Fruit fly (Drosophila melanogaster) whole organism, embryonic: ENCODE results near the gene Ant2.

Experiments
- Abd-B ChIP-seq: fragments of 200-800 bp; sonication (Bioruptor generic); optimal IDR thresholded peaks from 2 replicates; lab custom pipeline; 2018; ENCODE audit warnings: missing biosample characterization, mild to moderate bottlenecking, missing genetic modification characterization, moderate library complexity
- Ada2b ChIP-seq: fragments of 200-800 bp; sonication (Bioruptor generic); IDR thresholded peaks from 2 replicates; pipeline ENCODE4 v1.3.6; 2022; ENCODE audit warnings: missing biosample characterization, missing genetic modification characterization
- Atf6 ChIP-seq: fragments of 200-800 bp; sonication (Bioruptor generic); IDR thresholded peaks from 2 replicates; pipeline ENCODE4 v1.3.6; 2022; ENCODE audit warnings: missing biosample characterization, missing genetic modification characterization
- CG10654 ChIP-seq: fragments of 200-800 bp; sonication (Bioruptor generic); optimal IDR thresholded peaks from 2 replicates; lab custom pipeline; 2016; ENCODE audit warnings: missing biosample characterization, missing genetic modification characterization
- CG12071 ChIP-seq: fragments of 200-800 bp; sonication (Bioruptor generic); optimal IDR thresholded peaks from 3 replicates; lab custom pipeline; 2018; ENCODE audit warnings: missing biosample characterization, mild to moderate bottlenecking, missing genetic modification characterization
- CG1233 ChIP-seq: fragments of 200-800 bp; sonication (Bioruptor generic); optimal IDR thresholded peaks from 4 replicates; lab custom pipeline; 2018; ENCODE audit warnings: missing biosample characterization, mild to moderate bottlenecking, missing genetic modification characterization
- CG14014 ChIP-seq: fragments of 200-800 bp; sonication (Bioruptor generic); IDR thresholded peaks from 2 replicates; pipeline ENCODE4 v1.3.6; 2022; ENCODE audit warnings: missing biosample characterization, missing genetic modification characterization
- CG17385 ChIP-seq: fragments of 200-800 bp; sonication (Bioruptor generic); optimal IDR thresholded peaks from 3 replicates; lab custom pipeline; 2018; ENCODE audit warnings: missing biosample characterization, mild to moderate bottlenecking, missing genetic modification characterization
- CG18476 ChIP-seq: fragments of 200-800 bp; sonication (Bioruptor generic); optimal IDR thresholded peaks from 2 replicates; lab custom pipeline; 2016; ENCODE audit warnings: missing biosample characterization, mild to moderate bottlenecking, missing genetic modification characterization
- CG2712 ChIP-seq: fragments of 200-800 bp; optimal IDR thresholded peaks from 3 replicates; lab custom pipeline; 2019; ENCODE audit warnings: missing biosample characterization, mild to moderate bottlenecking, missing genetic modification characterization, moderate library complexity
- CG30403 ChIP-seq: fragments of 200-800 bp; sonication (Bioruptor generic); optimal IDR thresholded peaks from 3 replicates; lab custom pipeline; 2016; ENCODE audit warnings: missing biosample characterization, missing genetic modification characterization
- CG32772 ChIP-seq: fragments of 200-800 bp; sonication (Bioruptor generic); IDR thresholded peaks from 2 replicates; pipeline ENCODE4 v1.3.6; 2022; ENCODE audit warnings: missing biosample characterization, missing genetic modification characterization
- CG33213 ChIP-seq: fragments of 200-800 bp; sonication (Bioruptor generic); optimal IDR thresholded peaks from 3 replicates; lab custom pipeline; 2016; ENCODE audit warnings: missing biosample characterization, missing genetic modification characterization
- CG3847 ChIP-seq: fragments of 200-800 bp; sonication (Bioruptor generic); IDR thresholded peaks from 2 replicates; pipeline ENCODE4 v1.3.6; 2022; ENCODE audit warnings: missing biosample characterization, missing genetic modification characterization
- CG4328 ChIP-seq: fragments of 200-800 bp; sonication (Bioruptor generic); optimal IDR thresholded peaks from 3 replicates; lab custom pipeline; 2017; ENCODE audit warnings: missing biosample characterization, missing genetic modification reagents, missing genetic modification characterization
- CG6683 ChIP-seq: fragments of 200-800 bp; sonication (Bioruptor generic); optimal IDR thresholded peaks from 2 replicates; lab custom pipeline; 2017; ENCODE audit warnings: missing biosample characterization, mild to moderate bottlenecking, missing genetic modification characterization, missing genetic modification reagents
- CG7372 ChIP-seq: fragments of 200-800 bp; sonication (Bioruptor generic); IDR thresholded peaks from 2 replicates; pipeline ENCODE4 v1.3.6; 2022; ENCODE audit warnings: missing biosample characterization, missing genetic modification characterization
- CG7786 ChIP-seq: fragments of 200-800 bp; sonication (Bioruptor generic); optimal IDR thresholded peaks from 2 replicates; lab custom pipeline; 2016; ENCODE audit warnings: missing biosample characterization, missing genetic modification characterization
- CG9215 ChIP-seq: fragments of 200-800 bp; sonication (Bioruptor generic); IDR thresholded peaks from 2 replicates; pipeline ENCODE4 v1.3.6; 2022; ENCODE audit warnings: missing biosample characterization, missing genetic modification characterization
- D19A ChIP-seq: fragments of 200-800 bp; optimal IDR thresholded peaks from 3 replicates; lab custom pipeline; 2019; ENCODE audit warnings: missing biosample characterization, mild to moderate bottlenecking, missing genetic modification characterization, moderate library complexity
- Dek ChIP-seq: fragments of 200-800 bp; sonication (Bioruptor generic); optimal IDR thresholded peaks from 3 replicates; lab custom pipeline; 2019; ENCODE audit warnings: missing biosample characterization, mild to moderate bottlenecking, missing genetic modification characterization, moderate library complexity
- Dip3 ChIP-seq: fragments of 200-800 bp; sonication (Bioruptor generic); optimal IDR thresholded peaks from 3 replicates; lab custom pipeline; 2016; ENCODE audit warnings: missing biosample characterization, missing genetic modification characterization
- E2f1 ChIP-seq: fragments of 200-800 bp; sonication (Bioruptor generic); IDR thresholded peaks from 2 replicates; pipeline ENCODE4 v1.3.6; 2022; ENCODE audit warnings: missing biosample characterization, missing genetic modification characterization
- Eip74EF ChIP-seq, 2 experiments: fragments of 200-800 bp in 1 of 2; fragments of >200 bp in 1 of 2; sonication (Bioruptor generic) in 1 of 2; optimal IDR thresholded peaks; 2 replicates each; lab custom pipeline; 2017 to 2019; ENCODE audit warnings: missing biosample characterization in 2 of 2, missing genetic modification characterization in 2 of 2, mild to moderate bottlenecking in 1 of 2, moderate library complexity in 1 of 2
- NFAT ChIP-seq: fragments of 200-800 bp; sonication (Bioruptor generic); IDR thresholded peaks from 2 replicates; pipeline ENCODE4 v1.3.6; 2022; ENCODE audit warnings: missing biosample characterization, missing genetic modification characterization
- Nf-YA ChIP-seq: fragments of 200-800 bp; sonication (Bioruptor generic); IDR thresholded peaks from 2 replicates; pipeline ENCODE4 v1.3.6; 2022; ENCODE audit warnings: missing biosample characterization, missing genetic modification characterization
- Sry-δ ChIP-seq: fragments of 200-800 bp; sonication (Bioruptor generic); optimal IDR thresholded peaks from 2 replicates; lab custom pipeline; 2016; ENCODE audit warnings: missing biosample characterization, missing genetic modification characterization
- Xrp1 ChIP-seq: fragments of 200-800 bp; sonication (Bioruptor generic); IDR thresholded peaks from 2 replicates; pipeline ENCODE4 v1.3.6; 2022; ENCODE audit warnings: missing biosample characterization, missing genetic modification characterization
- ab ChIP-seq: fragments of 200-800 bp; sonication (Bioruptor generic); optimal IDR thresholded peaks from 2 replicates; lab custom pipeline; 2016; ENCODE audit warnings: missing biosample characterization, missing genetic modification characterization
- ato ChIP-seq: fragments of 200-800 bp; sonication (Bioruptor generic); IDR thresholded peaks from 2 replicates; pipeline ENCODE4 v1.3.6; 2022; ENCODE audit warnings: missing biosample characterization, missing genetic modification characterization; ENCODE audit not compliant: partially characterized antibody
- dati ChIP-seq: fragments of 200-800 bp; sonication (Bioruptor generic); IDR thresholded peaks from 2 replicates; pipeline ENCODE4 v1.3.6; 2022; ENCODE audit warnings: missing biosample characterization, missing genetic modification characterization
- dysf ChIP-seq: fragments of 200-800 bp; sonication (Bioruptor generic); IDR thresholded peaks from 3 replicates; pipeline ENCODE4 v1.3.6; 2022; ENCODE audit warnings: missing biosample characterization, missing genetic modification characterization
- emc ChIP-seq: fragments of 200-800 bp; sonication (Bioruptor generic); optimal IDR thresholded peaks from 2 replicates; lab custom pipeline; 2016; ENCODE audit warnings: missing biosample characterization, missing genetic modification characterization
- fd3F ChIP-seq: fragments of 200-800 bp; sonication (Bioruptor generic); optimal IDR thresholded peaks from 2 replicates; lab custom pipeline; 2018; ENCODE audit warnings: missing biosample characterization, mild to moderate bottlenecking, missing genetic modification characterization, moderate library complexity
- gce ChIP-seq: fragments of 200-800 bp; sonication (Bioruptor generic); IDR thresholded peaks from 3 replicates; pipeline ENCODE4 v1.3.6; 2022; ENCODE audit warnings: missing biosample characterization, missing genetic modification characterization
- gsb ChIP-seq: fragments of 200-800 bp; sonication (Bioruptor generic); IDR thresholded peaks from 2 replicates; pipeline ENCODE4 v1.3.6; 2022; ENCODE audit warnings: missing biosample characterization, missing genetic modification characterization
- kay ChIP-seq: fragments of 200-800 bp; sonication (Bioruptor generic); optimal IDR thresholded peaks from 2 replicates; lab custom pipeline; 2016; ENCODE audit warnings: missing biosample characterization, missing genetic modification characterization
- lilli ChIP-seq: fragments of 200-800 bp; sonication (Bioruptor generic); optimal IDR thresholded peaks from 3 replicates; lab custom pipeline; 2016; ENCODE audit warnings: missing biosample characterization, missing genetic modification characterization
- nerfin-2 ChIP-seq: fragments of 200-800 bp; sonication (Bioruptor generic); IDR thresholded peaks from 2 replicates; pipeline ENCODE4 v1.3.6; 2022; ENCODE audit warnings: missing biosample characterization, missing genetic modification characterization; ENCODE audit not compliant: partially characterized antibody
- onecut ChIP-seq: fragments of 200-800 bp; sonication (Bioruptor generic); IDR thresholded peaks from 2 replicates; pipeline ENCODE4 v1.3.6; 2022; ENCODE audit warnings: missing biosample characterization, missing genetic modification characterization
- pan ChIP-seq, 4 experiments: fragments of >200 bp in 3 of 4; fragments of 200-800 bp in 1 of 4; sonication (Bioruptor generic) in 1 of 4; optimal IDR thresholded peaks in 3 of 4; IDR thresholded peaks in 1 of 4; 2 replicates each; pipeline versions ENCODE4 v1.3.6 to Lab custom; 2017 to 2022; ENCODE audit warnings: missing biosample characterization in 2 of 4, missing genetic modification characterization in 2 of 4, mixed read lengths in 1 of 4
- ranshi ChIP-seq: fragments of 200-800 bp; sonication (Bioruptor generic); IDR thresholded peaks from 2 replicates; pipeline ENCODE4 v1.3.6; 2022; ENCODE audit warnings: missing biosample characterization, missing genetic modification characterization
- row ChIP-seq: fragments of 200-800 bp; sonication (Bioruptor generic); IDR thresholded peaks from 3 replicates; pipeline ENCODE4 v1.3.6; 2022; ENCODE audit warnings: missing biosample characterization, missing genetic modification characterization
- sisA ChIP-seq: fragments of 200-800 bp; sonication (Bioruptor generic); IDR thresholded peaks from 2 replicates; pipeline ENCODE4 v1.3.6; 2022; ENCODE audit warnings: missing biosample characterization, missing genetic modification characterization
- slbo ChIP-seq: fragments of 200-800 bp; sonication (Bioruptor generic); IDR thresholded peaks from 2 replicates; pipeline ENCODE4 v1.3.6; 2022; ENCODE audit warnings: missing biosample characterization, missing genetic modification characterization
- sob ChIP-seq: fragments of 200-800 bp; sonication (Bioruptor generic); IDR thresholded peaks from 2 replicates; pipeline ENCODE4 v1.3.6; 2022; ENCODE audit warnings: missing biosample characterization, missing genetic modification characterization
- stc ChIP-seq: fragments of 200-800 bp; sonication (Bioruptor generic); IDR thresholded peaks from 2 replicates; pipeline ENCODE4 v1.3.6; 2022; ENCODE audit warnings: missing biosample characterization, missing genetic modification characterization
- sug ChIP-seq: fragments of 200-800 bp; optimal IDR thresholded peaks from 2 replicates; lab custom pipeline; 2019; ENCODE audit warnings: missing biosample characterization, mild to moderate bottlenecking, missing genetic modification characterization, moderate library complexity
- unpg ChIP-seq: fragments of 200-800 bp; sonication (Bioruptor generic); optimal IDR thresholded peaks from 3 replicates; lab custom pipeline; 2018; ENCODE audit warnings: missing biosample characterization, mild to moderate bottlenecking, missing genetic modification characterization, moderate library complexity
- yki ChIP-seq: fragments of >200 bp; optimal IDR thresholded peaks from 3 replicates; lab custom pipeline; 2018

Ant2 gene

DNA sequence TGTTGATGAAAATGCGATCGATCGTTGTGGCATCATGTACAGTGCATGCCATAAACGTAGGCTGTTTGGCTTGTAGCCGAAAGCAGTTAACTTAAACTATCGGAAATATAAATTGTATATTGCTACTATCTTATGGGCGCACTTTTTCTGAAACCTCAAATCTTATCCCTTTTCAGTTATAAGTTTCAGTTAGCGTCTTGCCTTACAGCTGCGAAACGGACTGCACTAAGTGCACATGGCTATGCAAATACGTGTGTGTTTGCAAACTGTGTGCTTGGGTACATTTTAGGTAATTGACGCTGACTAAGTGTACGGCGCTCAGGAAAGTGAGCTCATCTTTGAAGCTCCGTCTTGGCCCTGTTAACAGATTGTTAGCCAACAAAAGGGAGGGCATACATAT is 11.0 kb downstream of the Ant2 start (continued):
- no peak for TF ChIP-seq ato
- peak; percentile 52 for TF ChIP-seq E2f1 (GFP tag; lab: Robert Waterston, UW)
- TF ChIP-seq CG32772 = 0 out of 2 replicates have a peak, but pooled peaks have one; percentile 31
- TF ChIP-seq gsb (GFP tag; lab: Robert Waterston, UW) = peak; percentile 28; the same call in 1 of the 2 replicates
- peak; percentile 28 for TF ChIP-seq CG1233 (GFP tag; lab: Kevin White, UChicago)
- peak; percentile 2 for TF ChIP-seq CG7786 (GFP tag; lab: Kevin White, UChicago)
- TF ChIP-seq sug (tag; lab: Kevin White, UChicago) = no peak
- TF ChIP-seq CG10654 = peak; percentile 44
- TF ChIP-seq CG7372 (GFP tag; lab: Robert Waterston, UW) = 0 out of 2 replicates have a peak, but pooled peaks have one; percentile 43
- TF ChIP-seq row (GFP tag; lab: Robert Waterston, UW) = peak; percentile 62
- TF ChIP-seq Eip74EF (GFP tag; optimal IDR thresholded peaks at IDR 0.05; lab: Kevin White, UChicago) = peak in 1 of 2 experiments; percentile 6
- TF ChIP-seq NFAT = no peak
- TF ChIP-seq CG2712 = peak; percentile 25
- 0 out of 3 replicates have a peak, but pooled peaks have one; percentile 9 for TF ChIP-seq gce (GFP tag; lab: Robert Waterston, UW)
- TF ChIP-seq CG12071 (GFP tag; lab: Kevin White, UChicago) = peak; percentile 47
- no peak for TF ChIP-seq Sry-δ (GFP tag; lab: Kevin White, UChicago)
- TF ChIP-seq stc (GFP tag; lab: Robert Waterston, UW) = peak; percentile 64; the same call in 1 of the 2 replicates
- TF ChIP-seq dati (GFP tag; lab: Robert Waterston, UW) = no peak
- TF ChIP-seq fd3F = peak; percentile 29
- TF ChIP-seq CG6683 (GFP tag; lab: Kevin White, UChicago) = no peak
- peak; percentile 14 for TF ChIP-seq Dip3 (GFP tag; lab: Kevin White, UChicago)
- peak; percentile 49; the same call in 1 of the 2 replicates for TF ChIP-seq Ada2b (GFP tag; lab: Robert Waterston, UW)
- TF ChIP-seq CG14014 (GFP tag; lab: Robert Waterston, UW) = peak; percentile 37; the same call in 1 of the 2 replicates
- no peak for TF ChIP-seq Abd-B (GFP tag; lab: Kevin White, UChicago)
- TF ChIP-seq onecut (GFP tag; lab: Robert Waterston, UW) = peak; percentile 29; the same call in 1 of the 2 replicates
- peak; percentile 35 for TF ChIP-seq lilli (GFP tag; lab: Kevin White, UChicago)
- TF ChIP-seq CG33213 (GFP tag; lab: Kevin White, UChicago) = peak; percentile 5
- TF ChIP-seq Xrp1 (GFP tag; lab: Robert Waterston, UW) = peak; percentile 44; the same call in 1 of the 2 replicates
- TF ChIP-seq slbo (GFP tag; lab: Robert Waterston, UW) = peak; percentile 48; the same call in 1 of the 2 replicates
- TF ChIP-seq Dek (tag; lab: Kevin White, UChicago) = no peak
- peak; percentile 69 for TF ChIP-seq dysf (GFP tag; lab: Robert Waterston, UW)
- TF ChIP-seq pan (optimal IDR thresholded peaks at IDR 0.05; lab: Kevin White, UChicago) = no peak
- TF ChIP-seq pan (GFP tag; optimal IDR thresholded peaks at IDR 0.05 in 1 of 2, IDR thresholded peaks at IDR 0.05 in 1 of 2) = peak in 1 of 2 experiments; percentile 71
- TF ChIP-seq CG4328 (GFP tag; lab: Kevin White, UChicago) = peak; percentile 1
- TF ChIP-seq Nf-YA = peak; percentile 24; the same call in 1 of the 2 replicates
- TF ChIP-seq nerfin-2 (GFP tag; lab: Robert Waterston, UW) = no peak
- TF ChIP-seq CG9215 (GFP tag; lab: Robert Waterston, UW) = peak; percentile 22; the same call in 1 of the 2 replicates
- no peak for TF ChIP-seq CG18476 (GFP tag; lab: Kevin White, UChicago)
- peak; percentile 56 for TF ChIP-seq sisA (GFP tag; lab: Robert Waterston, UW)
- peak; percentile 46 for TF ChIP-seq unpg (GFP tag; lab: Kevin White, UChicago)
- TF ChIP-seq sob = peak; percentile 47; the same call in 1 of the 2 replicates
- peak; percentile 70; the same call in 1 of the 2 replicates for TF ChIP-seq Atf6 (GFP tag; lab: Robert Waterston, UW)
- no peak for TF ChIP-seq ab (GFP tag; lab: Kevin White, UChicago)
- TF ChIP-seq D19A (tag; lab: Kevin White, UChicago) = peak; percentile 14
- TF ChIP-seq ranshi (GFP tag; lab: Robert Waterston, UW) = 0 out of 2 replicates have a peak, but pooled peaks have one; percentile 24
- no peak for TF ChIP-seq emc (GFP tag; lab: Kevin White, UChicago)
- TF ChIP-seq CG17385 (GFP tag; lab: Kevin White, UChicago) = peak; percentile 46
- TF ChIP-seq kay = no peak
- 0 out of 2 replicates have a peak, but pooled peaks have one; percentile 19 for TF ChIP-seq CG3847 (GFP tag; lab: Robert Waterston, UW)
- TF ChIP-seq CG30403 (GFP tag; lab: Kevin White, UChicago) = peak; percentile 41
- TF ChIP-seq yki = no peak
